Fruit fly (Drosophila melanogaster) whole organism, wandering third instar larva: ENCODE data around the gene pum.
A peak's percentile ranks its signal among the peaks of the same experiment; 100 is the strongest.

Experiments used
- Abd-B ChIP-seq: fragments of >200 bp; optimal IDR thresholded peaks from 2 replicates; lab custom pipeline; 2017; ENCODE audit warnings: missing biosample characterization, missing genetic modification characterization
- CG32264 ChIP-seq: fragments of 200-800 bp; sonication (Bioruptor generic); optimal IDR thresholded peaks from 2 replicates; lab custom pipeline; 2016; ENCODE audit warnings: missing biosample characterization, missing genetic modification characterization
- CG9705 ChIP-seq: fragments of 200-800 bp; sonication (Bioruptor generic); optimal IDR thresholded peaks from 2 replicates; lab custom pipeline; 2018; ENCODE audit warnings: missing biosample characterization, mild to moderate bottlenecking, missing genetic modification characterization
- CrebA ChIP-seq: fragments of 200-800 bp; sonication (Bioruptor generic); optimal IDR thresholded peaks from 2 replicates; lab custom pipeline; 2016; ENCODE audit warnings: missing biosample characterization, mild to moderate bottlenecking, missing genetic modification characterization, borderline replicate concordance
- Dfd ChIP-seq: fragments of >200 bp; optimal IDR thresholded peaks from 2 replicates; lab custom pipeline; 2017; ENCODE audit warnings: missing biosample characterization, missing genetic modification characterization
- Dif ChIP-seq: fragments of 200-275, 200-300 bp; sonication (Bioruptor generic); optimal IDR thresholded peaks from 2 replicates; lab custom pipeline; 2018; ENCODE audit warnings: missing biosample characterization, missing genetic modification characterization; ENCODE audit not compliant: partially characterized antibody
- GATAd ChIP-seq: sonication (Bioruptor generic); optimal IDR thresholded peaks from 2 replicates; lab custom pipeline; 2016; ENCODE audit warnings: missing biosample characterization, missing genetic modification characterization
- HLH106 ChIP-seq: fragments of 200-800 bp; optimal IDR thresholded peaks from 3 replicates; lab custom pipeline; 2019; ENCODE audit warnings: missing biosample characterization, mild to moderate bottlenecking, missing genetic modification characterization, moderate library complexity
- Hnf4 ChIP-seq: fragments of 200-800 bp; sonication (Bioruptor generic); optimal IDR thresholded peaks from 2 replicates; lab custom pipeline; 2016; ENCODE audit warnings: missing biosample characterization, mild to moderate bottlenecking, missing genetic modification characterization
- Hr78 ChIP-seq: fragments of >200 bp; optimal IDR thresholded peaks from 2 replicates; lab custom pipeline; 2017; ENCODE audit warnings: missing biosample characterization, missing genetic modification characterization
- Hr83 ChIP-seq: fragments of 200-300 bp; sonication (Bioruptor generic); optimal IDR thresholded peaks from 2 replicates; lab custom pipeline; 2016; ENCODE audit warnings: missing biosample characterization, mild to moderate bottlenecking, missing genetic modification characterization, moderate library complexity; ENCODE audit not compliant: poor library complexity, severe bottlenecking
- Jra ChIP-seq: sonication (Bioruptor generic); optimal IDR thresholded peaks from 2 replicates; lab custom pipeline; 2016; ENCODE audit warnings: missing biosample characterization, missing genetic modification characterization
- Mio ChIP-seq: sonication (Bioruptor generic); optimal IDR thresholded peaks from 2 replicates; lab custom pipeline; 2016; ENCODE audit warnings: missing biosample characterization, missing genetic modification characterization
- Myc ChIP-seq: fragments of >200 bp; optimal IDR thresholded peaks from 2 replicates; lab custom pipeline; 2017
- N ChIP-seq: fragments of >200 bp; optimal IDR thresholded peaks from 2 replicates; lab custom pipeline; 2018; ENCODE audit warnings: missing biosample characterization, missing external identifiers, missing genetic modification characterization
- OdsH ChIP-seq: fragments of 200-800 bp; sonication (Bioruptor generic); optimal IDR thresholded peaks from 2 replicates; lab custom pipeline; 2016; ENCODE audit warnings: missing biosample characterization, mild to moderate bottlenecking, missing genetic modification characterization
- Rel ChIP-seq, 2 experiments: fragments of 200-800 bp; sonication (Bioruptor generic) in 1 of 2; optimal IDR thresholded peaks; 2 replicates in 1 of 2; 3 replicates in 1 of 2; lab custom pipeline; 2016 to 2019; ENCODE audit warnings: mild to moderate bottlenecking in 2 of 2, missing biosample characterization in 2 of 2, missing genetic modification characterization in 2 of 2, moderate library complexity in 1 of 2
- Sp1 ChIP-seq: fragments of 200-800 bp; sonication (Bioruptor generic); optimal IDR thresholded peaks from 3 replicates; lab custom pipeline; 2019; ENCODE audit warnings: missing biosample characterization, mild to moderate bottlenecking, missing genetic modification characterization, moderate library complexity
- Vsx2 ChIP-seq: fragments of 200-300, 225-300 bp; sonication (Bioruptor generic); optimal IDR thresholded peaks from 2 replicates; lab custom pipeline; 2018; ENCODE audit warnings: missing biosample characterization, missing genetic modification characterization; ENCODE audit not compliant: partially characterized antibody
- br ChIP-seq: fragments of 200-800 bp; sonication (Bioruptor generic); optimal IDR thresholded peaks from 2 replicates; lab custom pipeline; 2016; ENCODE audit warnings: missing biosample characterization, missing genetic modification characterization
- brk ChIP-seq: fragments of 200-800 bp; sonication (Bioruptor generic); optimal IDR thresholded peaks from 2 replicates; lab custom pipeline; 2016; ENCODE audit warnings: missing biosample characterization, mild to moderate bottlenecking, missing genetic modification characterization
- dl ChIP-seq, 2 experiments: fragments of 175-275, 200-275 bp in 1 of 2; fragments of 200-275 bp in 1 of 2; sonication (Bioruptor generic); optimal IDR thresholded peaks; lab custom pipeline; 2018; ENCODE audit warnings: mild to moderate bottlenecking in 2 of 2, missing biosample characterization in 2 of 2, missing genetic modification characterization in 2 of 2, moderate library complexity in 2 of 2; ENCODE audit not compliant: partially characterized antibody in 2 of 2, insufficient read depth in 1 of 2
- dmrt93B ChIP-seq: fragments of 200-800 bp; sonication (Bioruptor generic); optimal IDR thresholded peaks from 2 replicates; lab custom pipeline; 2018; ENCODE audit warnings: missing biosample characterization, mild to moderate bottlenecking, missing genetic modification characterization
- dsf ChIP-seq: sonication (Bioruptor generic); optimal IDR thresholded peaks from 2 replicates; lab custom pipeline; 2016; ENCODE audit warnings: missing biosample characterization, missing genetic modification characterization, borderline replicate concordance
- ey ChIP-seq: fragments of 200-800 bp; sonication (Bioruptor generic); optimal IDR thresholded peaks from 2 replicates; lab custom pipeline; 2016; ENCODE audit warnings: missing biosample characterization, missing genetic modification characterization
- foxo ChIP-seq, 2 experiments: fragments of 200-800 bp; sonication (Bioruptor generic); optimal IDR thresholded peaks; 2 replicates in 1 of 2; 3 replicates in 1 of 2; lab custom pipeline; 2016 to 2017; ENCODE audit warnings: missing biosample characterization in 2 of 2, missing genetic modification characterization in 2 of 2
- fru ChIP-seq: fragments of 200-800 bp; sonication (Bioruptor generic); optimal IDR thresholded peaks from 3 replicates; lab custom pipeline; 2016; ENCODE audit warnings: missing biosample characterization, mild to moderate bottlenecking, missing genetic modification characterization
- h ChIP-seq: fragments of 200-800 bp; sonication (Bioruptor generic); optimal IDR thresholded peaks from 3 replicates; lab custom pipeline; 2016; ENCODE audit warnings: missing biosample characterization, mild to moderate bottlenecking, missing genetic modification characterization
- jim ChIP-seq: fragments of 175-275, 200-325 bp; sonication (Bioruptor generic); optimal IDR thresholded peaks from 2 replicates; lab custom pipeline; 2016; ENCODE audit warnings: missing biosample characterization, mild to moderate bottlenecking, missing genetic modification characterization
- lola ChIP-seq: fragments of >200 bp; optimal IDR thresholded peaks from 2 replicates; lab custom pipeline; 2017; ENCODE audit warnings: missing biosample characterization, missing genetic modification characterization
- pan ChIP-seq: fragments of >200 bp; optimal IDR thresholded peaks from 2 replicates; lab custom pipeline; 2017
- psq ChIP-seq: fragments of 200-800 bp; sonication (Bioruptor generic); optimal IDR thresholded peaks from 3 replicates; lab custom pipeline; 2017; ENCODE audit warnings: missing biosample characterization, mild to moderate bottlenecking, missing genetic modification characterization, moderate library complexity
- rgr ChIP-seq: fragments of 200-800 bp; sonication (Bioruptor generic); optimal IDR thresholded peaks from 3 replicates; lab custom pipeline; 2016; ENCODE audit warnings: missing biosample characterization, mild to moderate bottlenecking, missing genetic modification characterization
- sage ChIP-seq: fragments of 200-800 bp; sonication (Bioruptor generic); optimal IDR thresholded peaks from 2 replicates; lab custom pipeline; 2016; ENCODE audit warnings: missing biosample characterization, mild to moderate bottlenecking, missing genetic modification characterization
- sv ChIP-seq: fragments of 200-800 bp; sonication (Bioruptor generic); optimal IDR thresholded peaks from 3 replicates; lab custom pipeline; 2016; ENCODE audit warnings: missing biosample characterization, missing genetic modification characterization
- tai ChIP-seq: sonication (Bioruptor generic); optimal IDR thresholded peaks from 2 replicates; lab custom pipeline; 2016; ENCODE audit warnings: missing biosample characterization, missing genetic modification characterization
- usp ChIP-seq: fragments of >200 bp; optimal IDR thresholded peaks from 2 replicates; lab custom pipeline; 2017; ENCODE audit warnings: missing biosample characterization, missing genetic modification characterization
- woc ChIP-seq: sonication (Bioruptor generic); optimal IDR thresholded peaks from 2 replicates; lab custom pipeline; 2016; ENCODE audit warnings: missing biosample characterization, mild to moderate bottlenecking, missing genetic modification characterization

pum gene

DNA sequence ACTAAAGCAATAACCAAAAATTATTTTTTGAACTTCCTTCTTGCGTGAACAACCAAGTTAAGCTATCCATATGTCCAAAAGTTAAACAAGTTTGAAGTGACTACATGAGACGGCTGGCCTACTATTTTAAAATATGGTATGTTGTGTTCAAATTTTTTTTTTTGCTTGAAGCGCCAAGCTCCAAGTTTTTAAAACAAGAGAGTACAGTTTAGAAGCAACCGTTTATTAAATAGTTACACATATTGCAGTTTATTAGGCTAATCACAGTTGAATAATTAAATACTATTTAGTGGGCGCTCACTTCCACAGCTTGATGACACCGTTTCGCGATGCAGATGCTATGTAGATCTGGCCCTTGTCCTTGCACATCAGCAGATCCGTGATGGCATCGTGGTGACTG lies 3.1 kb upstream of the pum start, which contains the start of gene D1:
Gene D1, minus strand, starts transcription at position 101 of the 400 bp plus-strand sequence.
- no peak for TF ChIP-seq fru
- no peak for TF ChIP-seq OdsH (GFP tag; lab: Kevin White, UChicago)
- TF ChIP-seq dsf: no peak
- no peak for TF ChIP-seq jim (GFP tag; lab: Kevin White, UChicago)
- TF ChIP-seq dmrt93B: no peak
- TF ChIP-seq Dfd: no peak
- TF ChIP-seq Vsx2: no peak
- TF ChIP-seq lola (GFP tag; lab: Kevin White, UChicago): no peak
- no peak for TF ChIP-seq Sp1 (GFP tag; lab: Kevin White, UChicago)
- TF ChIP-seq Dif (GFP tag; lab: Kevin White, UChicago): no peak
- TF ChIP-seq h (GFP tag; lab: Kevin White, UChicago): no peak
- no peak for TF ChIP-seq woc (GFP tag; lab: Kevin White, UChicago)
- no peak for TF ChIP-seq CrebA (GFP tag; lab: Kevin White, UChicago)
- TF ChIP-seq sv (GFP tag; lab: Kevin White, UChicago): no peak
- TF ChIP-seq, all 38 proteins: peak for 0

DNA sequence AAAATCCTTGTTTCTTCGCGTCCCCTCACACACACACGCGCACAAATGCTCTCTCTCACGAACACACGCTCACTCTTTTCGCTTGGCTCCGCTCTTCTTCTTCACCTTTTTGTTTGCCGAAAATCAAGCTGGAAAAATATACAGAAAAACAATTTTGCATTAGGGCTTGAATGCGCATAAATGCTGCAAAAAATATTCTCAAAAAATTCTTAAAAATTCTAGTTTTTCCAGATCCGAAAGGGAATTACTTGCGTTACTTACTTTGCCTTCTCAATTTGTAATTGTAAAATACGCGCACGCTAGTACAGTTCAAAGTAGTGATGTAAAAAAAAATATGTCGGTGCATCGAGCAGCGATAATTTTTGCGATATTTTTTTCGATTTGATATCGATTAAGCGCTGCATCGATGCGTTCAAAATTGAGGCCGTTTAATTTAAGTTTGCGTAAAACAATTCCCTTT lies 2.5 kb upstream of the pum start:
- no peak for TF ChIP-seq lola (GFP tag; lab: Kevin White, UChicago)
- peak; percentile 18 for TF ChIP-seq Jra (GFP tag; lab: Kevin White, UChicago)
- peak; percentile 54 for TF ChIP-seq fru
- TF ChIP-seq Dfd: no peak
- peak; percentile 23 for TF ChIP-seq Sp1 (GFP tag; lab: Kevin White, UChicago)
- TF ChIP-seq Hnf4 (GFP tag; lab: Kevin White, UChicago): peak; percentile 27
- no peak for TF ChIP-seq Rel (GFP tag; optimal IDR thresholded peaks at IDR 0.05; lab: Kevin White, UChicago)
- peak; percentile 27 for TF ChIP-seq Rel (tag; optimal IDR thresholded peaks at IDR 0.05; lab: Kevin White, UChicago)
- TF ChIP-seq psq (GFP tag; lab: Kevin White, UChicago): peak; percentile 24
- no peak for TF ChIP-seq CG9705 (GFP tag; lab: Kevin White, UChicago)
- TF ChIP-seq rgr: peak; percentile 95
- peak; percentile 27 for TF ChIP-seq h (GFP tag; lab: Kevin White, UChicago)
- TF ChIP-seq HLH106 (tag; lab: Kevin White, UChicago): no peak
- TF ChIP-seq brk (GFP tag; lab: Kevin White, UChicago): peak; percentile 18
- peak; percentile 19 for TF ChIP-seq dsf
- TF ChIP-seq Abd-B (GFP tag; lab: Kevin White, UChicago): no peak
- no peak for TF ChIP-seq sage (GFP tag; lab: Kevin White, UChicago)

DNA sequence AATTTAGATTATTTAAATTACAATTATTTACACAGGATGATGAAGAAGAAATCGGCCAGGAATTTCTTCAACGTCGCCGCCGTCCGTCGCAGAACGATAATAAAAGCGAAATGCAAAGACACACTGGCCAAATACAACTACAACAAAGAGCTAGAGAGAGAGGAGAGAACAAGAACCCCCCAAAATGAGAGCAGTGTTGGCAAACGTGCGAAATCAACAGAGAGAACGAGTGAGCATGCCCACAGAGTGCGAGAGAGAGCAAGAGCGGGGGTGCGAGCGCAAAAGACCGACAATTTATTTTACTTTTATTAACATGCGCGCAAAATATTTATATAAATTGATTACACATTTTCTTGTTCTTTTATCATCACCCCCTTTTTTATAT lies 607 bp downstream of the pum start:
- TF ChIP-seq rgr: peak; percentile 51
- no peak for TF ChIP-seq ey (GFP tag; lab: Kevin White, UChicago)
- TF ChIP-seq brk (GFP tag; lab: Kevin White, UChicago): peak; percentile 42
- TF ChIP-seq Mio (GFP tag; lab: Kevin White, UChicago): no peak
- TF ChIP-seq HLH106 (tag; lab: Kevin White, UChicago): no peak
- no peak for TF ChIP-seq N (GFP tag; lab: Kevin White, UChicago)
- peak; percentile 50 for TF ChIP-seq sage (GFP tag; lab: Kevin White, UChicago)
- peak; percentile 79 for TF ChIP-seq Hr83 (GFP tag; lab: Kevin White, UChicago)
- TF ChIP-seq OdsH (GFP tag; lab: Kevin White, UChicago): peak; percentile 22
- TF ChIP-seq CG32264 (GFP tag; lab: Kevin White, UChicago): peak; percentile 55
- peak; percentile 28 for TF ChIP-seq Jra (GFP tag; lab: Kevin White, UChicago)
- peak; percentile 97 for TF ChIP-seq Dif (GFP tag; lab: Kevin White, UChicago)
- peak; percentile 63 for TF ChIP-seq h (GFP tag; lab: Kevin White, UChicago)
- no peak for TF ChIP-seq Hr78 (GFP tag; lab: Kevin White, UChicago)
- TF ChIP-seq dsf: no peak
- no peak for TF ChIP-seq GATAd (GFP tag; lab: Kevin White, UChicago)
- TF ChIP-seq foxo (GFP tag; optimal IDR thresholded peaks at IDR 0.05; lab: Kevin White, UChicago): peak; percentile 31 to 60
- peak; percentile 40 for TF ChIP-seq Sp1 (GFP tag; lab: Kevin White, UChicago)
- peak; percentile 26 for TF ChIP-seq Hnf4 (GFP tag; lab: Kevin White, UChicago)
- TF ChIP-seq psq (GFP tag; lab: Kevin White, UChicago): peak; percentile 58
- TF ChIP-seq pan (lab: Kevin White, UChicago): no peak
- peak; percentile 88 to 94 for TF ChIP-seq dl (GFP tag; optimal IDR thresholded peaks at IDR 0.05; lab: Kevin White, UChicago; ENCODE audit: insufficient read depth in 1 of 2, partially characterized antibody in 2 of 2)
- TF ChIP-seq sv (GFP tag; lab: Kevin White, UChicago): peak; percentile 30
- no peak for TF ChIP-seq CG9705 (GFP tag; lab: Kevin White, UChicago)
- TF ChIP-seq usp: no peak
- peak; percentile 80 for TF ChIP-seq Rel (GFP tag; optimal IDR thresholded peaks at IDR 0.05; lab: Kevin White, UChicago)
- TF ChIP-seq Rel (tag; optimal IDR thresholded peaks at IDR 0.05; lab: Kevin White, UChicago): peak; percentile 90
- TF ChIP-seq lola (GFP tag; lab: Kevin White, UChicago): no peak
- TF ChIP-seq tai: peak; percentile 41
- TF ChIP-seq br (GFP tag; lab: Kevin White, UChicago): peak; percentile 58
- TF ChIP-seq fru: peak; percentile 16
- no peak for TF ChIP-seq Dfd
- peak; percentile 77 for TF ChIP-seq Vsx2
- no peak for TF ChIP-seq jim (GFP tag; lab: Kevin White, UChicago)
- no peak for TF ChIP-seq Myc (lab: Kevin White, UChicago)
- no peak for TF ChIP-seq Abd-B (GFP tag; lab: Kevin White, UChicago)
